Worm (Caenorhabditis elegans) whole organism, L1 larva: ENCODE measurements around the gene Y62H9A.13.

ENCODE experiments used
- aha-1 ChIP-seq: fragments of 150-350 bp; optimal IDR thresholded peaks from 2 replicates; lab custom pipeline; 2014; ENCODE audit warnings: missing biosample characterization, missing genetic modification characterization
- aly-2 ChIP-seq: fragments of 150-350 bp; optimal IDR thresholded peaks from 2 replicates; lab custom pipeline; 2014; ENCODE audit warnings: missing biosample characterization, missing genetic modification characterization
- ama-1 ChIP-seq: fragments of 150-350 bp; optimal IDR thresholded peaks from 2 replicates; lab custom pipeline; 2014
- ces-1 ChIP-seq: fragments of 150-350 bp; optimal IDR thresholded peaks from 2 replicates; lab custom pipeline; 2014; ENCODE audit warnings: missing biosample characterization, missing genetic modification reagents, missing genetic modification characterization
- elt-3 ChIP-seq, 6 experiments: fragments of 150-350 bp in 1 of 6; sonication (generic microtip); optimal IDR thresholded peaks; 2 replicates each; lab custom pipeline; 2017 to 2018; ENCODE audit warnings: missing biosample characterization in 6 of 6, missing genetic modification characterization in 6 of 6, inconsistent platforms in 1 of 6
- lir-3 ChIP-seq: sonication (generic microtip); optimal IDR thresholded peaks from 2 replicates; lab custom pipeline; 2016; ENCODE audit warnings: mild to moderate bottlenecking, missing genetic modification characterization, moderate library complexity, missing compliant biosample characterization; ENCODE audit not compliant: poor library complexity
- nhr-11 ChIP-seq: fragments of 150-350 bp; optimal IDR thresholded peaks from 2 replicates; lab custom pipeline; 2014; ENCODE audit warnings: missing biosample characterization, missing genetic modification characterization
- nhr-12 ChIP-seq: sonication (generic microtip); optimal IDR thresholded peaks from 2 replicates; lab custom pipeline; 2017; ENCODE audit warnings: missing biosample characterization, missing genetic modification characterization
- pqm-1 ChIP-seq: sonication (generic microtip); optimal IDR thresholded peaks from 3 replicates; lab custom pipeline; 2017; ENCODE audit warnings: missing biosample characterization, missing genetic modification characterization
- snpc-4 ChIP-seq: fragments of 150-350 bp; optimal IDR thresholded peaks from 2 replicates; lab custom pipeline; 2014; ENCODE audit warnings: missing biosample characterization, missing genetic modification characterization

- TF ChIP-seq ces-1 (GFP tag; lab: Kevin White, UChicago) (no peak), aha-1 (tag; lab: Kevin White, UChicago) (no peak), lir-3 (tag; lab: Kevin White, UChicago) (no peak), nhr-12 (tag; lab: Kevin White, UChicago) (no peak), ama-1 (lab: Kevin White, UChicago) (no peak), snpc-4 (tag; lab: Kevin White, UChicago) (no peak), aly-2 (tag; lab: Kevin White, UChicago) (no peak), elt-3 (tag; optimal IDR thresholded peaks at IDR 0.05; lab: Kevin White, UChicago) (no peak), pqm-1 (no peak), nhr-11 (tag; lab: Kevin White, UChicago) (no peak)
Measured at ce11 chrX:11955125-11955524, 38.3 kb downstream of the Y62H9A.13 start, which contains the start of gene T08D10.3.
